Worm (Caenorhabditis elegans) whole organism, young adult: ENCODE results near the gene acy-3.

Experiments used
- K11D2.4 ChIP-seq: fragments of 200-800 bp; sonication (Bioruptor generic); IDR thresholded peaks from 2 replicates; pipeline ENCODE4 v1.3.6; 2022; ENCODE audit warnings: missing genetic modification reagents, missing genetic modification characterization, missing compliant biosample characterization
- ama-1 ChIP-seq, 3 experiments: fragments of 150-350 bp in 1 of 3; sonication (generic microtip) in 2 of 3; optimal IDR thresholded peaks; 2 replicates each; lab custom pipeline; 2014 to 2018; ENCODE audit warnings: missing biosample characterization in 2 of 3, missing genetic modification characterization in 2 of 3, missing genetic modification reagents in 2 of 3
- bed-1 ChIP-seq: fragments of 200-800 bp; sonication (Bioruptor generic); IDR thresholded peaks from 2 replicates; pipeline ENCODE4 v1.3.6; 2022; ENCODE audit warnings: missing genetic modification reagents, missing genetic modification characterization, missing compliant biosample characterization
- egl-18 ChIP-seq: fragments of 200-800 bp; sonication (Bioruptor generic); IDR thresholded peaks from 2 replicates; pipeline ENCODE4 v1.3.6; 2022; ENCODE audit warnings: missing genetic modification reagents, missing genetic modification characterization, missing compliant biosample characterization
- lin-35 ChIP-seq, 3 experiments: fragments of 150-350 bp in 2 of 3; sonication (generic microtip) in 1 of 3; optimal IDR thresholded peaks; 2 replicates each; lab custom pipeline; 2014 to 2018; ENCODE audit warnings: missing biosample characterization in 3 of 3, missing genetic modification characterization in 3 of 3, missing genetic modification reagents in 3 of 3
- pbrm-1 ChIP-seq: fragments of 200-800 bp; sonication (Bioruptor generic); IDR thresholded peaks from 2 replicates; pipeline ENCODE4 v1.3.6; 2022; ENCODE audit warnings: missing genetic modification reagents, missing genetic modification characterization, missing compliant biosample characterization

- TF ChIP-seq bed-1 (GFP tag; lab: Robert Waterston, UW) = no peak
- no peak for TF ChIP-seq lin-35 (GFP tag; optimal IDR thresholded peaks at IDR 0.05; lab: Kevin White, UChicago)
- no peak for TF ChIP-seq ama-1 (optimal IDR thresholded peaks at IDR 0.05; lab: Kevin White, UChicago)
- no peak for TF ChIP-seq ama-1 (GFP tag; optimal IDR thresholded peaks at IDR 0.05; lab: Kevin White, UChicago)
- TF ChIP-seq egl-18 (GFP tag; lab: Robert Waterston, UW) = no peak
- no peak for TF ChIP-seq K11D2.4 (GFP tag; lab: Robert Waterston, UW)
- TF ChIP-seq pbrm-1 (GFP tag; lab: Robert Waterston, UW) = no peak
Observed at ce11 chrIII:3737742-3738141, 48.5 kb downstream of the acy-3 start.
